Fruit fly (Drosophila melanogaster): Measurements from ENCODE around the gene Inx2.
A peak's percentile ranks its signal among the peaks of the same experiment; 100 is the strongest.

The Inx2 gene

dm6 chrX:7011063-7011743 lies 12.7 kb downstream of the Inx2 start, which contains the start of the genes cm, sloth1 and sloth2 (continued):
- no peak for TF ChIP-seq Tbp (GFP tag; optimal IDR thresholded peaks at IDR 0.05)
- peak; percentile 92 for TF ChIP-seq vfl (GFP tag; optimal IDR thresholded peaks at IDR 0.05)
- peak; percentile 88 for TF ChIP-seq CG32532 (GFP tag; IDR thresholded peaks at IDR 0.05)
- no peak for TF ChIP-seq lov (optimal IDR thresholded peaks at IDR 0.05)
- TF ChIP-seq lov (GFP tag; IDR thresholded peaks at IDR 0.05): peak; percentile 59; the same call in 1 of the 3 replicates
- peak; percentile 62 for TF ChIP-seq HmgD (GFP tag; optimal IDR thresholded peaks at IDR 0.05)
- TF ChIP-seq ems (GFP tag; optimal IDR thresholded peaks at IDR 0.05): peak; percentile 80
- peak; percentile 75 for TF ChIP-seq Abd-B (GFP tag; optimal IDR thresholded peaks at IDR 0.05)
- TF ChIP-seq CG31365 (tag; optimal IDR thresholded peaks at IDR 0.05): peak; percentile 33
- no peak for TF ChIP-seq CG15479 (GFP tag; optimal IDR thresholded peaks at IDR 0.05)
- peak; percentile 60 for TF ChIP-seq CG1792 (GFP tag; optimal IDR thresholded peaks at IDR 0.05)
- peak; percentile 80 for TF ChIP-seq peb (GFP tag; IDR thresholded peaks at IDR 0.05)
- TF ChIP-seq CG6689 (GFP tag; IDR thresholded peaks at IDR 0.05): peak; percentile 83
- peak; percentile 53 for TF ChIP-seq run (tag; optimal IDR thresholded peaks at IDR 0.05)
- peak; percentile 96 for TF ChIP-seq Ets65A (GFP tag)
- peak; percentile 76 for TF ChIP-seq CG17568 (GFP tag; optimal IDR thresholded peaks at IDR 0.05)
- peak; percentile 77 for TF ChIP-seq CG2889 (GFP tag; IDR thresholded peaks at IDR 0.05)
- TF ChIP-seq Gug (GFP tag; IDR thresholded peaks at IDR 0.05): peak; percentile 83
- peak; percentile 78 for TF ChIP-seq Bdp1 (GFP tag; optimal IDR thresholded peaks at IDR 0.05)
- TF ChIP-seq Mad (GFP tag; optimal IDR thresholded peaks at IDR 0.05): peak; percentile 89
- TF ChIP-seq MBD-R2 (GFP tag; IDR thresholded peaks at IDR 0.05): peak; percentile 93
- TF ChIP-seq tx (GFP tag; optimal IDR thresholded peaks at IDR 0.05): peak; percentile 89
- peak; percentile 68; the same call in 2 of the 3 replicates for TF ChIP-seq CG11093 (GFP tag; IDR thresholded peaks at IDR 0.05)
- peak; percentile 72 for TF ChIP-seq Atf6 (GFP tag; IDR thresholded peaks at IDR 0.05)
- no peak for TF ChIP-seq CG7745 (tag; optimal IDR thresholded peaks at IDR 0.05)
- TF ChIP-seq CG7357 (GFP tag; IDR thresholded peaks at IDR 0.05): peak; percentile 68; the same call in 1 of the 3 replicates
- TF ChIP-seq CG15601 (tag; optimal IDR thresholded peaks at IDR 0.05): peak; percentile 79
- TF ChIP-seq her (GFP tag; optimal IDR thresholded peaks at IDR 0.05): peak; percentile 63
- peak; percentile 31 for TF ChIP-seq CG10431 (GFP tag; optimal IDR thresholded peaks at IDR 0.05)
- peak; percentile 76 for TF ChIP-seq CG8089 (GFP tag; optimal IDR thresholded peaks at IDR 0.05)
- TF ChIP-seq CG43689 (GFP tag; IDR thresholded peaks at IDR 0.05): peak; percentile 68; the same call in 1 of the 2 replicates
- TF ChIP-seq NFAT (GFP tag; IDR thresholded peaks at IDR 0.05): peak; percentile 79
- peak; percentile 93 for TF ChIP-seq gsb-n (tag; optimal IDR thresholded peaks at IDR 0.05)
- peak; percentile 16; the same call in 1 of the 2 replicates for TF ChIP-seq Doc2 (GFP tag; IDR thresholded peaks at IDR 0.05)
- peak; percentile 87 for TF ChIP-seq CG17829 (tag; optimal IDR thresholded peaks at IDR 0.05)
- peak; percentile 90 for TF ChIP-seq sna (GFP tag; IDR thresholded peaks at IDR 0.05; ENCODE audit: partially characterized antibody)
- no peak for TF ChIP-seq CG15073 (GFP tag; optimal IDR thresholded peaks at IDR 0.05)
- peak; percentile 79 for TF ChIP-seq Bgb (GFP tag; IDR thresholded peaks at IDR 0.05; ENCODE audit: partially characterized antibody)
- TF ChIP-seq YL-1 (GFP tag; optimal IDR thresholded peaks at IDR 0.05): peak; percentile 65
- peak; percentile 77 for TF ChIP-seq vnd (GFP tag; IDR thresholded peaks at IDR 0.05; ENCODE audit: partially characterized antibody)
- TF ChIP-seq CTCF (GFP tag; optimal IDR thresholded peaks at IDR 0.05): peak; percentile 45
- peak; percentile 80 for TF ChIP-seq CrebB (tag; optimal IDR thresholded peaks at IDR 0.05)
- TF ChIP-seq CG10321 (GFP tag; IDR thresholded peaks at IDR 0.05): 0 out of 2 replicates have a peak, but pooled peaks have one; percentile 56
- peak; percentile 89 for TF ChIP-seq BEAF-32 (GFP tag; optimal IDR thresholded peaks at IDR 0.05)
- peak; percentile 81 for TF ChIP-seq CG2199 (GFP tag; IDR thresholded peaks at IDR 0.05)
- TF ChIP-seq klu (GFP tag; IDR thresholded peaks at IDR 0.05): peak; percentile 74
- TF ChIP-seq Dref (GFP tag; IDR thresholded peaks at IDR 0.05): peak; percentile 24; the same call in 1 of the 2 replicates
- TF ChIP-seq cwo (GFP tag; optimal IDR thresholded peaks at IDR 0.05): peak; percentile 54
- TF ChIP-seq sens (GFP tag): peak; percentile 98
- TF ChIP-seq gsb (GFP tag; IDR thresholded peaks at IDR 0.05): peak; percentile 67
- TF ChIP-seq CG4282 (GFP tag; optimal IDR thresholded peaks at IDR 0.05): peak; percentile 68
